Worm (Caenorhabditis elegans): ENCODE results near the gene degl-2.

- TF ChIP-seq nhr-12 (tag; optimal IDR thresholded peaks at IDR 0.05) (no peak), swsn-7 (tag; optimal IDR thresholded peaks at IDR 0.05) (no peak), nhr-11 (tag; optimal IDR thresholded peaks at IDR 0.05) (no peak), zag-1 (tag; optimal IDR thresholded peaks at IDR 0.05) (no peak), snu-23 (GFP tag; optimal IDR thresholded peaks at IDR 0.05) (peak; percentile 10), elt-2 (tag; optimal IDR thresholded peaks at IDR 0.05) (no peak), elt-3 (tag; optimal IDR thresholded peaks at IDR 0.05) (no peak), isw-1 (GFP tag; IDR thresholded peaks at IDR 0.05) (no peak), lin-39 (tag; optimal IDR thresholded peaks at IDR 0.05) (no peak), ceh-82 (tag; optimal IDR thresholded peaks at IDR 0.05) (no peak)
Observed at ce11 chrIV:9618015-9618414, 25.3 kb upstream of the degl-2 start.
